Fruit fly (Drosophila melanogaster): ENCODE measurements around the gene CG9586.

Gene CG9586

dm6 chr2L:9168014-9168651 lies 1.8 kb upstream of the CG9586 start (continued):
- TF ChIP-seq dl (GFP tag; optimal IDR thresholded peaks at IDR 0.05; ENCODE audit: insufficient read depth in 1 of 2, partially characterized antibody in 2 of 2) (no peak), Dif (GFP tag; optimal IDR thresholded peaks at IDR 0.05; ENCODE audit: partially characterized antibody) (no peak), lola (GFP tag; optimal IDR thresholded peaks at IDR 0.05) (no peak), Abd-B (GFP tag; optimal IDR thresholded peaks at IDR 0.05) (no peak), rgr (GFP tag; optimal IDR thresholded peaks at IDR 0.05) (peak; percentile 92), Hr78 (GFP tag; optimal IDR thresholded peaks at IDR 0.05) (no peak), psq (GFP tag; optimal IDR thresholded peaks at IDR 0.05) (peak; percentile 83), fru (GFP tag; optimal IDR thresholded peaks at IDR 0.05) (peak; percentile 87)

- TF ChIP-seq HLH106 (tag; optimal IDR thresholded peaks at IDR 0.05) = no peak
- TF ChIP-seq Hnf4 (GFP tag; optimal IDR thresholded peaks at IDR 0.05) = no peak
- TF ChIP-seq rgr (GFP tag; optimal IDR thresholded peaks at IDR 0.05) = no peak
- TF ChIP-seq Dif (GFP tag; optimal IDR thresholded peaks at IDR 0.05; ENCODE audit: partially characterized antibody) = peak; percentile 9
- no peak for TF ChIP-seq woc (GFP tag; optimal IDR thresholded peaks at IDR 0.05)
These were observed 687 bp upstream of the CG9586 start for dm6 chr2L:9167001-9167400.

dm6 chr2L:9164797-9165196 lies 1.5 kb downstream of the CG9586 start:
- TF ChIP-seq Hnf4 (GFP tag; optimal IDR thresholded peaks at IDR 0.05) (no peak), ey (GFP tag; optimal IDR thresholded peaks at IDR 0.05) (no peak)

DNA sequence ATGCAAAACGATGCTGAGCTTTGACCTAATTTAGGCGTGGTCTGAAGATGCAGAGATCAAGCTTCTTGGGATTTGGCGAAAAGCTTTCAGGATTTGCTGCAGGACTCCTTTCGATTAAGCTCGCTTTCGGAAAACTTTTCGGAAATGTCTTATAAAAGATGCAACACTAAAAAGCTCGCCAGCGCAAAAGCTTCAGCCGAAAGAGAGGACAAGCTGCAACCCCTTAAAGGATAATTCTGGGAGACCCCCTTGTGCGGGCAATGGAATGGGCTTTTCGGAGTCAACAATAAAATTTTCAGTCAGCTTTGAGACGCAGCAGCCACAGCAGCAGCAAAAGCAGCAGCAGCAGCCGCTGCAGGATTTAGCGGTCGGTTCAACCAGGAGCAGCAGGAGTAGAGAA lies 2.4 kb downstream of the CG9586 start, which contains the start of gene CG13108:
Gene CG13108, plus strand, starts transcription at position 301 of the 400 bp plus-strand sequence.
- no peak for TF ChIP-seq Jra (GFP tag; optimal IDR thresholded peaks at IDR 0.05)
- no peak for TF ChIP-seq woc (GFP tag; optimal IDR thresholded peaks at IDR 0.05)
- no peak for TF ChIP-seq dsf (GFP tag; optimal IDR thresholded peaks at IDR 0.05; ENCODE audit: borderline replicate concordance)
- TF ChIP-seq Hr83 (GFP tag; optimal IDR thresholded peaks at IDR 0.05; ENCODE audit: poor library complexity, severe bottlenecking) = no peak
- no peak for TF ChIP-seq dmrt93B (GFP tag; optimal IDR thresholded peaks at IDR 0.05)
- no peak for TF ChIP-seq CrebA (GFP tag; optimal IDR thresholded peaks at IDR 0.05; ENCODE audit: borderline replicate concordance)
- TF ChIP-seq GATAd (GFP tag; optimal IDR thresholded peaks at IDR 0.05) = no peak
- no peak for TF ChIP-seq h (GFP tag; optimal IDR thresholded peaks at IDR 0.05)
- TF ChIP-seq ey (GFP tag; optimal IDR thresholded peaks at IDR 0.05) = no peak
- no peak for TF ChIP-seq brk (GFP tag; optimal IDR thresholded peaks at IDR 0.05)
- no peak for TF ChIP-seq tai (GFP tag; optimal IDR thresholded peaks at IDR 0.05)
- no peak for TF ChIP-seq Sp1 (GFP tag; optimal IDR thresholded peaks at IDR 0.05)
- no peak for TF ChIP-seq Myc (optimal IDR thresholded peaks at IDR 0.05)
- no peak for TF ChIP-seq lola (GFP tag; optimal IDR thresholded peaks at IDR 0.05)
- no peak for TF ChIP-seq dl (GFP tag; optimal IDR thresholded peaks at IDR 0.05; ENCODE audit: insufficient read depth in 1 of 2, partially characterized antibody in 2 of 2)
- no peak for TF ChIP-seq rgr (GFP tag; optimal IDR thresholded peaks at IDR 0.05)
- TF ChIP-seq psq (GFP tag; optimal IDR thresholded peaks at IDR 0.05) = no peak
- no peak for TF ChIP-seq jim (GFP tag; optimal IDR thresholded peaks at IDR 0.05)
- TF ChIP-seq foxo (GFP tag; optimal IDR thresholded peaks at IDR 0.05) = no peak

DNA sequence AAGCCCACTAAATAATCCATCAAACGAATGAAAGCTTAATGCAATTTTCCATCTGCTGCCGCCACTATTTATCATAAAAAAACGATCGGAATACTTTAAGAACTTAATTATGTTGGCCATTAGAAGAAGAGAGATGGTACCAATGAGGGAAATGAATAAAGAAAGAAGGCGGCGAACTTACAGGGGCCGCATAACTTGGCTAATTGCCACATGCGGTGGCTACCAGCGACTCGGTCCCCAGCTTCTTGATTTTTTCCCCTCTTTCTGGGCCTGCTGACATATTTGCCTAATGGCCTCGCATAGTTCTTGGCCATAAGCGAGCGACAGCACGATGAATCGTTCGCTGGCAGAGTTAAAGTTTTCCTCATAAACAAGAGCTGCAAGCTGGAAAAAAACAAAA lies 6.2 kb downstream of the CG9586 start:
- TF ChIP-seq Rel (GFP tag; optimal IDR thresholded peaks at IDR 0.05) (no peak), Rel (tag; optimal IDR thresholded peaks at IDR 0.05) (no peak), Sp1 (GFP tag; optimal IDR thresholded peaks at IDR 0.05) (no peak), CG32264 (GFP tag; optimal IDR thresholded peaks at IDR 0.05) (no peak), Hr83 (GFP tag; optimal IDR thresholded peaks at IDR 0.05; ENCODE audit: poor library complexity, severe bottlenecking) (no peak), usp (GFP tag; optimal IDR thresholded peaks at IDR 0.05) (no peak), psq (GFP tag; optimal IDR thresholded peaks at IDR 0.05) (no peak), HLH106 (tag; optimal IDR thresholded peaks at IDR 0.05) (no peak), foxo (GFP tag; optimal IDR thresholded peaks at IDR 0.05) (no peak), ey (GFP tag; optimal IDR thresholded peaks at IDR 0.05) (no peak), Myc (optimal IDR thresholded peaks at IDR 0.05) (no peak), sage (GFP tag; optimal IDR thresholded peaks at IDR 0.05) (no peak), pan (optimal IDR thresholded peaks at IDR 0.05) (no peak)
